Fruit fly (Drosophila melanogaster) whole organism, embryonic: ENCODE results near the gene CG33090.
A peak's percentile ranks its signal among the peaks of the same experiment; 100 is the strongest.

Source experiments
- ATbp ChIP-seq: fragments of 200-800 bp; sonication (Bioruptor generic); optimal IDR thresholded peaks from 2 replicates; lab custom pipeline; 2017; ENCODE audit warnings: missing biosample characterization, mild to moderate bottlenecking, missing genetic modification characterization, missing genetic modification reagents
- B-H1 ChIP-seq: fragments of 200-800 bp; sonication (Bioruptor generic); IDR thresholded peaks from 3 replicates; pipeline ENCODE4 v1.3.6; 2022; ENCODE audit warnings: missing biosample characterization, missing genetic modification characterization
- BEAF-32 ChIP-seq: fragments of 200-800 bp; sonication (Bioruptor generic); optimal IDR thresholded peaks from 3 replicates; lab custom pipeline; 2017; ENCODE audit warnings: missing biosample characterization, missing genetic modification characterization, mild to moderate bottlenecking, moderate library complexity, missing genetic modification reagents
- CG10366 ChIP-seq: fragments of 200-800 bp; sonication (Bioruptor generic); IDR thresholded peaks from 2 replicates; pipeline ENCODE4 v1.3.6; 2022; ENCODE audit warnings: missing biosample characterization, missing genetic modification characterization
- CG11504 ChIP-seq: fragments of 200-800 bp; sonication (Bioruptor generic); optimal IDR thresholded peaks from 3 replicates; lab custom pipeline; 2019; ENCODE audit warnings: missing biosample characterization, mild to moderate bottlenecking, missing genetic modification characterization, moderate library complexity
- CG11695 ChIP-seq: fragments of 200-800 bp; sonication (Bioruptor generic); IDR thresholded peaks from 3 replicates; pipeline ENCODE4 v1.3.6; 2022; ENCODE audit warnings: missing biosample characterization, missing genetic modification characterization
- CG12104 ChIP-seq: fragments of 200-800 bp; sonication (Bioruptor generic); optimal IDR thresholded peaks from 3 replicates; lab custom pipeline; 2016; ENCODE audit warnings: missing biosample characterization, missing genetic modification characterization
- CG12299 ChIP-seq: fragments of 200-800 bp; sonication (Bioruptor generic); optimal IDR thresholded peaks from 2 replicates; lab custom pipeline; 2018; ENCODE audit warnings: missing biosample characterization, mild to moderate bottlenecking, missing genetic modification characterization
- CG12659 ChIP-seq: fragments of 200-800 bp; sonication (Bioruptor generic); optimal IDR thresholded peaks from 3 replicates; lab custom pipeline; 2017; ENCODE audit warnings: mild to moderate bottlenecking, missing biosample characterization, missing genetic modification reagents, missing genetic modification characterization
- CG14667 ChIP-seq: fragments of 200-800 bp; sonication (Bioruptor generic); IDR thresholded peaks from 2 replicates; pipeline ENCODE4 v1.3.6; 2022; ENCODE audit warnings: missing biosample characterization, missing genetic modification characterization
- CG16779 ChIP-seq: fragments of 200-800 bp; sonication (Bioruptor generic); IDR thresholded peaks from 2 replicates; pipeline ENCODE4 v1.3.6; 2022; ENCODE audit warnings: missing biosample characterization, missing genetic modification characterization
- CG16813 ChIP-seq: fragments of 200-800 bp; sonication (Bioruptor generic); IDR thresholded peaks from 3 replicates; pipeline ENCODE4 v1.3.6; 2022; ENCODE audit warnings: missing biosample characterization, missing genetic modification characterization; ENCODE audit not compliant: partially characterized antibody
- CG17361 ChIP-seq: fragments of 200-800 bp; sonication (Bioruptor generic); IDR thresholded peaks from 3 replicates; pipeline ENCODE4 v1.3.6; 2022; ENCODE audit warnings: missing biosample characterization, missing genetic modification characterization
- CG18599 ChIP-seq: fragments of 200-800 bp; sonication (Bioruptor generic); optimal IDR thresholded peaks from 3 replicates; lab custom pipeline; 2017; ENCODE audit warnings: missing biosample characterization, missing genetic modification characterization, mild to moderate bottlenecking, moderate library complexity, missing genetic modification reagents
- CG2678 ChIP-seq: fragments of 200-800 bp; sonication (Bioruptor generic); optimal IDR thresholded peaks from 3 replicates; lab custom pipeline; 2019; ENCODE audit warnings: missing biosample characterization, mild to moderate bottlenecking, missing genetic modification characterization, moderate library complexity
- CG2712 ChIP-seq: fragments of 200-800 bp; optimal IDR thresholded peaks from 3 replicates; lab custom pipeline; 2019; ENCODE audit warnings: missing biosample characterization, mild to moderate bottlenecking, missing genetic modification characterization, moderate library complexity
- CG31224 ChIP-seq: fragments of 200-800 bp; sonication (Bioruptor generic); IDR thresholded peaks from 2 replicates; pipeline ENCODE4 v1.3.6; 2022; ENCODE audit warnings: missing biosample characterization, missing genetic modification characterization
- CG3838 ChIP-seq: fragments of 200-800 bp; sonication (Bioruptor generic); optimal IDR thresholded peaks from 3 replicates; lab custom pipeline; 2016; ENCODE audit warnings: missing biosample characterization, missing genetic modification characterization
- CG3847 ChIP-seq: fragments of 200-800 bp; sonication (Bioruptor generic); IDR thresholded peaks from 2 replicates; pipeline ENCODE4 v1.3.6; 2022; ENCODE audit warnings: missing biosample characterization, missing genetic modification characterization
- CG4730 ChIP-seq: fragments of 200-800 bp; sonication (Bioruptor generic); IDR thresholded peaks from 2 replicates; pipeline ENCODE4 v1.3.6; 2022; ENCODE audit warnings: missing biosample characterization, missing genetic modification characterization
- CG4854 ChIP-seq: fragments of 200-800 bp; sonication (Bioruptor generic); optimal IDR thresholded peaks from 2 replicates; lab custom pipeline; 2016; ENCODE audit warnings: missing biosample characterization, missing genetic modification characterization, inconsistent platforms
- CG6254 ChIP-seq: fragments of 200-800 bp; sonication (Bioruptor generic); optimal IDR thresholded peaks from 3 replicates; lab custom pipeline; 2017; ENCODE audit warnings: mild to moderate bottlenecking, missing biosample characterization, missing genetic modification reagents, missing genetic modification characterization
- CG6683 ChIP-seq: fragments of 200-800 bp; sonication (Bioruptor generic); optimal IDR thresholded peaks from 2 replicates; lab custom pipeline; 2017; ENCODE audit warnings: missing biosample characterization, mild to moderate bottlenecking, missing genetic modification characterization, missing genetic modification reagents
- CG7928 ChIP-seq: fragments of 200-800 bp; sonication (Bioruptor generic); optimal IDR thresholded peaks from 2 replicates; lab custom pipeline; 2017; ENCODE audit warnings: missing biosample characterization, mild to moderate bottlenecking, missing genetic modification characterization
- CG7987 ChIP-seq: fragments of 200-800 bp; sonication (Bioruptor generic); optimal IDR thresholded peaks from 2 replicates; lab custom pipeline; 2018; ENCODE audit warnings: missing biosample characterization, mild to moderate bottlenecking, missing genetic modification characterization, moderate library complexity
- D19A ChIP-seq: fragments of 200-800 bp; optimal IDR thresholded peaks from 3 replicates; lab custom pipeline; 2019; ENCODE audit warnings: missing biosample characterization, mild to moderate bottlenecking, missing genetic modification characterization, moderate library complexity
- Dek ChIP-seq: fragments of 200-800 bp; sonication (Bioruptor generic); optimal IDR thresholded peaks from 3 replicates; lab custom pipeline; 2019; ENCODE audit warnings: missing biosample characterization, mild to moderate bottlenecking, missing genetic modification characterization, moderate library complexity
- Ets65A ChIP-seq: fragments of 200-800 bp; sonication (Bioruptor generic); peaks from one replicate; lab custom pipeline; 2016; ENCODE audit warnings: missing biosample characterization, missing genetic modification characterization
- Fer3 ChIP-seq: fragments of 200-800 bp; sonication (Bioruptor generic); optimal IDR thresholded peaks from 2 replicates; lab custom pipeline; 2018; ENCODE audit warnings: missing biosample characterization, mild to moderate bottlenecking, missing genetic modification characterization, moderate library complexity
- Hr3 ChIP-seq: fragments of 200-800 bp; sonication (Bioruptor generic); optimal IDR thresholded peaks from 3 replicates; lab custom pipeline; 2016; ENCODE audit warnings: missing biosample characterization, missing genetic modification characterization
- Hsf ChIP-seq: fragments of 200-800 bp; sonication (Bioruptor generic); optimal IDR thresholded peaks from 3 replicates; lab custom pipeline; 2016; ENCODE audit warnings: missing biosample characterization, missing genetic modification characterization
- Jarid2 ChIP-seq: fragments of 200-800 bp; sonication (Bioruptor generic); optimal IDR thresholded peaks from 3 replicates; lab custom pipeline; 2017; ENCODE audit warnings: mild to moderate bottlenecking, missing biosample characterization, missing genetic modification reagents, missing genetic modification characterization
- Mad ChIP-seq: fragments of 200-800 bp; sonication (Bioruptor generic); optimal IDR thresholded peaks from 2 replicates; lab custom pipeline; 2016; ENCODE audit warnings: missing biosample characterization, missing genetic modification characterization
- Meics ChIP-seq: fragments of 200-800 bp; sonication (Bioruptor generic); optimal IDR thresholded peaks from 2 replicates; lab custom pipeline; 2017; ENCODE audit warnings: missing biosample characterization, mild to moderate bottlenecking, missing genetic modification characterization
- Neu2 ChIP-seq: fragments of 200-800 bp; sonication (Bioruptor generic); optimal IDR thresholded peaks from 3 replicates; lab custom pipeline; 2016; ENCODE audit warnings: missing biosample characterization, missing genetic modification characterization, borderline replicate concordance
- Nf-YC ChIP-seq: fragments of 200-800 bp; optimal IDR thresholded peaks from 3 replicates; lab custom pipeline; 2019; ENCODE audit warnings: missing biosample characterization, mild to moderate bottlenecking, missing genetic modification characterization, moderate library complexity
- Ptx1 ChIP-seq: fragments of 200-800 bp; sonication (Bioruptor generic); IDR thresholded peaks from 2 replicates; pipeline ENCODE4 v1.3.6; 2022; ENCODE audit warnings: missing biosample characterization, missing genetic modification characterization
- Side ChIP-seq: fragments of 200-800 bp; sonication (Bioruptor generic); optimal IDR thresholded peaks from 2 replicates; lab custom pipeline; 2016; ENCODE audit warnings: missing biosample characterization, missing genetic modification characterization
- Sox102F ChIP-seq: fragments of 200-800 bp; sonication (Bioruptor generic); optimal IDR thresholded peaks from 2 replicates; lab custom pipeline; 2018; ENCODE audit warnings: missing biosample characterization, mild to moderate bottlenecking, missing genetic modification characterization, moderate library complexity
- cato ChIP-seq: fragments of 200-800 bp; sonication (Bioruptor generic); optimal IDR thresholded peaks from 2 replicates; lab custom pipeline; 2016; ENCODE audit warnings: missing biosample characterization, missing genetic modification characterization, borderline replicate concordance
- caup ChIP-seq: fragments of 200-800 bp; sonication (Bioruptor generic); optimal IDR thresholded peaks from 3 replicates; lab custom pipeline; 2017; ENCODE audit warnings: missing biosample characterization, mild to moderate bottlenecking, missing genetic modification characterization, moderate library complexity; ENCODE audit not compliant: severe bottlenecking
- chm ChIP-seq: fragments of 200-800 bp; sonication (Bioruptor generic); IDR thresholded peaks from 2 replicates; pipeline ENCODE4 v1.3.6; 2022; ENCODE audit warnings: missing biosample characterization, missing genetic modification characterization
- crc ChIP-seq: fragments of 200-800 bp; sonication (Bioruptor generic); optimal IDR thresholded peaks from 2 replicates; lab custom pipeline; 2016; ENCODE audit warnings: missing biosample characterization, missing genetic modification characterization
- dm ChIP-seq: fragments of 200-800 bp; sonication (Bioruptor generic); optimal IDR thresholded peaks from 3 replicates; lab custom pipeline; 2016; ENCODE audit warnings: missing biosample characterization, missing genetic modification characterization
- ewg ChIP-seq: fragments of 200-800 bp; sonication (Bioruptor generic); optimal IDR thresholded peaks from 3 replicates; lab custom pipeline; 2017; ENCODE audit warnings: mild to moderate bottlenecking, missing biosample characterization, missing genetic modification reagents, missing genetic modification characterization
- exex ChIP-seq: fragments of 200-800 bp; sonication (Bioruptor generic); optimal IDR thresholded peaks from 4 replicates; lab custom pipeline; 2018; ENCODE audit warnings: missing biosample characterization, mild to moderate bottlenecking, missing genetic modification characterization, moderate library complexity
- fd96Cb ChIP-seq: fragments of 200-800 bp; sonication (Bioruptor generic); optimal IDR thresholded peaks from 2 replicates; lab custom pipeline; 2018; ENCODE audit warnings: missing biosample characterization, mild to moderate bottlenecking, missing genetic modification characterization, moderate library complexity
- nerfin-1 ChIP-seq: fragments of 200-800 bp; sonication (Bioruptor generic); optimal IDR thresholded peaks from 3 replicates; lab custom pipeline; 2019; ENCODE audit warnings: missing biosample characterization, mild to moderate bottlenecking, missing genetic modification characterization, moderate library complexity
- stc ChIP-seq: fragments of 200-800 bp; sonication (Bioruptor generic); IDR thresholded peaks from 2 replicates; pipeline ENCODE4 v1.3.6; 2022; ENCODE audit warnings: missing biosample characterization, missing genetic modification characterization

CG33090 gene

dm6 chr2L:14394298-14395064 is 60.5 kb downstream of the CG33090 start (continued):
- TF ChIP-seq Ptx1 (GFP tag; lab: Robert Waterston, UW) (no peak), B-H1 (GFP tag; lab: Robert Waterston, UW) (no peak), CG16813 (GFP tag; lab: Robert Waterston, UW) (no peak), CG18599 (GFP tag; lab: Kevin White, UChicago) (peak; percentile 10), Mad (no peak), CG4854 (GFP tag; lab: Kevin White, UChicago) (no peak), cato (GFP tag; lab: Kevin White, UChicago) (no peak), CG6254 (GFP tag; lab: Kevin White, UChicago) (peak; percentile 76), CG7928 (peak; percentile 28), Ets65A (GFP tag; lab: Kevin White, UChicago) (peak; percentile 73), CG4730 (GFP tag; lab: Robert Waterston, UW) (no peak), CG12104 (GFP tag; lab: Kevin White, UChicago) (no peak), CG7987 (GFP tag; lab: Kevin White, UChicago) (peak; percentile 4), CG3838 (no peak), exex (tag; lab: Kevin White, UChicago) (peak; percentile 88), CG14667 (GFP tag; lab: Robert Waterston, UW) (no peak), dm (GFP tag; lab: Kevin White, UChicago) (no peak), Jarid2 (GFP tag; lab: Kevin White, UChicago) (peak; percentile 5), CG31224 (GFP tag; lab: Robert Waterston, UW) (no peak), Hr3 (GFP tag; lab: Kevin White, UChicago) (no peak), chm (GFP tag; lab: Robert Waterston, UW) (peak; percentile 14; the same call in 1 of the 2 replicates), CG6683 (GFP tag; lab: Kevin White, UChicago) (no peak), BEAF-32 (GFP tag; lab: Kevin White, UChicago) (no peak), D19A (peak; percentile 49), CG2712 (tag; lab: Kevin White, UChicago) (peak; percentile 10), Meics (GFP tag; lab: Kevin White, UChicago) (peak; percentile 43), CG10366 (GFP tag; lab: Robert Waterston, UW) (no peak), CG11504 (peak; percentile 31), crc (GFP tag; lab: Kevin White, UChicago) (no peak), Hsf (GFP tag; lab: Kevin White, UChicago) (peak; percentile 6), ATbp (GFP tag; lab: Kevin White, UChicago) (peak; percentile 36), CG16779 (GFP tag; lab: Robert Waterston, UW) (no peak), CG2678 (peak; percentile 73), caup (GFP tag; lab: Kevin White, UChicago) (peak; percentile 11), Sox102F (GFP tag; lab: Kevin White, UChicago) (no peak), fd96Cb (tag; lab: Kevin White, UChicago) (no peak), ewg (GFP tag; lab: Kevin White, UChicago) (no peak), Fer3 (peak; percentile 39), stc (GFP tag; lab: Robert Waterston, UW) (no peak), Side (GFP tag; lab: Kevin White, UChicago) (no peak), CG3847 (GFP tag; lab: Robert Waterston, UW) (0 out of 2 replicates have a peak, but pooled peaks have one; percentile 7), Nf-YC (tag; lab: Kevin White, UChicago) (peak; percentile 51), CG17361 (GFP tag; lab: Robert Waterston, UW) (peak; percentile 18; the same call in 1 of the 3 replicates), CG11695 (GFP tag; lab: Robert Waterston, UW) (no peak), Dek (no peak), nerfin-1 (tag; lab: Kevin White, UChicago) (peak; percentile 40), Neu2 (no peak), CG12299 (tag; lab: Kevin White, UChicago) (no peak), CG12659 (GFP tag; lab: Kevin White, UChicago) (no peak)
